Fruit fly (Drosophila melanogaster): Measurements from ENCODE around the gene ogre.

ogre gene

DNA sequence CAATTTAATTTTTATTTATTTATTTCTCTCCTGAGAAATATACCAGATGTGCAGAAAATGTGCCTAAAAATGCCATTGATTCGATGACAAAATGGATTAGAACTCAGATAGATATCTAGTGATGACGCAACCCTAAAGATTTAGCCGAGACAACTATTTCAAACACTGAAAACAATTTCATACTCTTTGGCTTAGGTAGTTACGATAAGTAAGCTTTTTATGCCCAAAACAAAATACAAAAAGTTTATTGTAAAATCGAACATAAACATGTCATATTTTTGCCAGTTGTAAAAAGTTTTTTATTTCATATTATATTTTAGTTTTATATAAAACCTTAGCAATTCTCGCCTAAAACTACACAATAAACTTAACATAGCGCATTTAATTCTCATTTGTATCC, 17.8 kb downstream of the ogre start, which contains the start of gene CG3040 (continued):
- no peak for TF ChIP-seq tup (GFP tag; optimal IDR thresholded peaks at IDR 0.05)
- TF ChIP-seq CG3163 (GFP tag; optimal IDR thresholded peaks at IDR 0.05): peak; percentile 7
- TF ChIP-seq cwo (GFP tag; optimal IDR thresholded peaks at IDR 0.05): no peak
- peak; percentile 53 for TF ChIP-seq gem (tag; optimal IDR thresholded peaks at IDR 0.05)
- no peak for TF ChIP-seq repo (GFP tag; optimal IDR thresholded peaks at IDR 0.05)
- TF ChIP-seq gsb-n (tag; optimal IDR thresholded peaks at IDR 0.05): no peak
- no peak for TF ChIP-seq CG5245 (GFP tag; optimal IDR thresholded peaks at IDR 0.05)
- TF ChIP-seq CG16813 (GFP tag; IDR thresholded peaks at IDR 0.05; ENCODE audit: partially characterized antibody): no peak
- no peak for TF ChIP-seq dati (GFP tag; IDR thresholded peaks at IDR 0.05)
- TF ChIP-seq Elba2 (GFP tag; optimal IDR thresholded peaks at IDR 0.05): no peak
- no peak for TF ChIP-seq MTF-1 (GFP tag; optimal IDR thresholded peaks at IDR 0.05; ENCODE audit: borderline replicate concordance)
- TF ChIP-seq Adf1 (GFP tag; IDR thresholded peaks at IDR 0.05): no peak
- peak; percentile 62 for TF ChIP-seq CG2120 (GFP tag; optimal IDR thresholded peaks at IDR 0.05)
- TF ChIP-seq Nf-YC (tag; optimal IDR thresholded peaks at IDR 0.05): peak; percentile 5
- TF ChIP-seq abd-A (tag; optimal IDR thresholded peaks at IDR 0.05): peak; percentile 15
- peak; percentile 28 for TF ChIP-seq gcm (GFP tag; optimal IDR thresholded peaks at IDR 0.05)
- TF ChIP-seq Rfx (GFP tag; IDR thresholded peaks at IDR 0.05): peak; percentile 54
- no peak for TF ChIP-seq NC2β (GFP tag; optimal IDR thresholded peaks at IDR 0.05)
- peak; percentile 46 for TF ChIP-seq trem (tag; optimal IDR thresholded peaks at IDR 0.05)
- peak; percentile 37; the same call in 1 of the 2 replicates for TF ChIP-seq E2f2 (GFP tag; IDR thresholded peaks at IDR 0.05)
- peak in 1 of 2 experiments; percentile 69 for TF ChIP-seq crp (GFP tag; optimal IDR thresholded peaks at IDR 0.05)
- no peak for TF ChIP-seq nerfin-2 (GFP tag; IDR thresholded peaks at IDR 0.05; ENCODE audit: partially characterized antibody)
- TF ChIP-seq Hr3 (GFP tag; optimal IDR thresholded peaks at IDR 0.05): peak; percentile 32
- no peak for TF ChIP-seq CG2202 (tag; optimal IDR thresholded peaks at IDR 0.05)
- no peak for TF ChIP-seq CG6254 (GFP tag; optimal IDR thresholded peaks at IDR 0.05)
- TF ChIP-seq CG12071 (GFP tag; optimal IDR thresholded peaks at IDR 0.05): no peak
- peak; percentile 53 for TF ChIP-seq Sox102F (GFP tag; optimal IDR thresholded peaks at IDR 0.05)
- no peak for TF ChIP-seq pnt (GFP tag; optimal IDR thresholded peaks at IDR 0.05)
- no peak for TF ChIP-seq GATAe (GFP tag; conservative IDR thresholded peaks at IDR 0.05)
- no peak for TF ChIP-seq CG6689 (GFP tag; IDR thresholded peaks at IDR 0.05)
- TF ChIP-seq CG1647 (GFP tag; optimal IDR thresholded peaks at IDR 0.05): no peak
- no peak for TF ChIP-seq CG11723 (GFP tag; optimal IDR thresholded peaks at IDR 0.05)
- TF ChIP-seq CG11247 (GFP tag; IDR thresholded peaks at IDR 0.05): no peak
- no peak for TF ChIP-seq CG31388 (GFP tag; optimal IDR thresholded peaks at IDR 0.05)
- peak; percentile 42 for TF ChIP-seq CTCF (GFP tag; optimal IDR thresholded peaks at IDR 0.05)
- TF ChIP-seq pros (GFP tag; optimal IDR thresholded peaks at IDR 0.05): no peak
- 0 out of 3 replicates have a peak, but pooled peaks have one; percentile 38 for TF ChIP-seq Dbx (GFP tag; IDR thresholded peaks at IDR 0.05)
- no peak for TF ChIP-seq exex (tag; optimal IDR thresholded peaks at IDR 0.05)
- peak; percentile 20 for TF ChIP-seq pho (GFP tag; optimal IDR thresholded peaks at IDR 0.05)
- no peak for TF ChIP-seq Doc3 (GFP tag; IDR thresholded peaks at IDR 0.05; ENCODE audit: partially characterized antibody)
- TF ChIP-seq zfh2 (GFP tag; optimal IDR thresholded peaks at IDR 0.05): peak; percentile 40
- peak; percentile 63 for TF ChIP-seq CG32532 (GFP tag; IDR thresholded peaks at IDR 0.05)
- no peak for TF ChIP-seq z (GFP tag; IDR thresholded peaks at IDR 0.05)
- TF ChIP-seq CG14014 (GFP tag; IDR thresholded peaks at IDR 0.05): 0 out of 2 replicates have a peak, but pooled peaks have one; percentile 19
- TF ChIP-seq dysf (GFP tag; IDR thresholded peaks at IDR 0.05): peak; percentile 28; the same call in 1 of the 3 replicates
- peak; percentile 93 for TF ChIP-seq gfzf (GFP tag; optimal IDR thresholded peaks at IDR 0.05)
- no peak for TF ChIP-seq Ets65A (GFP tag)
- no peak for TF ChIP-seq Mes4 (GFP tag; optimal IDR thresholded peaks at IDR 0.05)
- TF ChIP-seq gsb (GFP tag; IDR thresholded peaks at IDR 0.05): no peak
- TF ChIP-seq CG34376 (GFP tag; optimal IDR thresholded peaks at IDR 0.05): no peak
- no peak for TF ChIP-seq CG6175 (GFP tag; IDR thresholded peaks at IDR 0.05)
- TF ChIP-seq CG13894 (tag; optimal IDR thresholded peaks at IDR 0.05): peak; percentile 62

Data from whole organism, embryonic.